Fruit fly (Drosophila melanogaster): ENCODE measurements around the gene Sgt1.
A peak's percentile ranks its signal among the peaks of the same experiment; 100 is the strongest.

Sgt1 gene

dm6 chr3R:8317215-8317614 is 12.1 kb upstream of the Sgt1 start, which contains the start of gene Ctr1B:
Gene Ctr1B, plus strand, starts transcription at chr3R:8317612.
- TF ChIP-seq Vsx2 (GFP tag; optimal IDR thresholded peaks at IDR 0.05; ENCODE audit: partially characterized antibody) (peak; percentile 47), Dif (GFP tag; optimal IDR thresholded peaks at IDR 0.05; ENCODE audit: partially characterized antibody) (peak; percentile 13), CrebA (GFP tag; optimal IDR thresholded peaks at IDR 0.05; ENCODE audit: borderline replicate concordance) (no peak), rgr (GFP tag; optimal IDR thresholded peaks at IDR 0.05) (no peak), ey (GFP tag; optimal IDR thresholded peaks at IDR 0.05) (no peak), sv (GFP tag; optimal IDR thresholded peaks at IDR 0.05) (no peak), Rel (GFP tag; optimal IDR thresholded peaks at IDR 0.05) (no peak), Rel (tag; optimal IDR thresholded peaks at IDR 0.05) (no peak), dl (GFP tag; optimal IDR thresholded peaks at IDR 0.05; ENCODE audit: insufficient read depth in 1 of 2, partially characterized antibody in 2 of 2) (peak in 1 of 2 experiments; percentile 9), lola (GFP tag; optimal IDR thresholded peaks at IDR 0.05) (no peak), CG32264 (GFP tag; optimal IDR thresholded peaks at IDR 0.05) (no peak), Myc (optimal IDR thresholded peaks at IDR 0.05) (no peak), Dfd (GFP tag; optimal IDR thresholded peaks at IDR 0.05) (no peak), fru (GFP tag; optimal IDR thresholded peaks at IDR 0.05) (no peak)

- TF ChIP-seq sage (GFP tag; optimal IDR thresholded peaks at IDR 0.05): no peak
- TF ChIP-seq OdsH (GFP tag; optimal IDR thresholded peaks at IDR 0.05): no peak
- TF ChIP-seq Hnf4 (GFP tag; optimal IDR thresholded peaks at IDR 0.05): no peak
- no peak for TF ChIP-seq Rel (GFP tag; optimal IDR thresholded peaks at IDR 0.05)
- no peak for TF ChIP-seq Rel (tag; optimal IDR thresholded peaks at IDR 0.05)
- TF ChIP-seq foxo (GFP tag; optimal IDR thresholded peaks at IDR 0.05): no peak
- peak; percentile 100 for TF ChIP-seq dl (GFP tag; optimal IDR thresholded peaks at IDR 0.05; ENCODE audit: insufficient read depth in 1 of 2, partially characterized antibody in 2 of 2)
- TF ChIP-seq Myc (optimal IDR thresholded peaks at IDR 0.05): peak; percentile 28
- no peak for TF ChIP-seq h (GFP tag; optimal IDR thresholded peaks at IDR 0.05)
- TF ChIP-seq CrebA (GFP tag; optimal IDR thresholded peaks at IDR 0.05; ENCODE audit: borderline replicate concordance): no peak
- peak; percentile 100 for TF ChIP-seq Dif (GFP tag; optimal IDR thresholded peaks at IDR 0.05; ENCODE audit: partially characterized antibody)
- peak; percentile 100 for TF ChIP-seq Vsx2 (GFP tag; optimal IDR thresholded peaks at IDR 0.05; ENCODE audit: partially characterized antibody)
- no peak for TF ChIP-seq Hr83 (GFP tag; optimal IDR thresholded peaks at IDR 0.05; ENCODE audit: poor library complexity, severe bottlenecking)
These were observed 11.5 kb upstream of the Sgt1 start, which contains the start of gene Coq2 for dm6 chr3R:8316344-8317105. Gene Coq2, minus strand, starts transcription at chr3R:8316543.

dm6 chr3R:8313038-8313437 is 8.0 kb upstream of the Sgt1 start, which contains the start of gene CG7483:
Gene CG7483, plus strand, starts transcription at chr3R:8313208.
- TF ChIP-seq Vsx2 (GFP tag; optimal IDR thresholded peaks at IDR 0.05; ENCODE audit: partially characterized antibody): no peak

- no peak for TF ChIP-seq CG9705 (GFP tag; optimal IDR thresholded peaks at IDR 0.05)
- no peak for TF ChIP-seq Dif (GFP tag; optimal IDR thresholded peaks at IDR 0.05; ENCODE audit: partially characterized antibody)
- TF ChIP-seq usp (GFP tag; optimal IDR thresholded peaks at IDR 0.05): no peak
- no peak for TF ChIP-seq rgr (GFP tag; optimal IDR thresholded peaks at IDR 0.05)
- TF ChIP-seq dl (GFP tag; optimal IDR thresholded peaks at IDR 0.05; ENCODE audit: insufficient read depth in 1 of 2, partially characterized antibody in 2 of 2): no peak
- TF ChIP-seq woc (GFP tag; optimal IDR thresholded peaks at IDR 0.05): no peak
- TF ChIP-seq Hr78 (GFP tag; optimal IDR thresholded peaks at IDR 0.05): no peak
- TF ChIP-seq dmrt93B (GFP tag; optimal IDR thresholded peaks at IDR 0.05): no peak
- TF ChIP-seq Hr83 (GFP tag; optimal IDR thresholded peaks at IDR 0.05; ENCODE audit: poor library complexity, severe bottlenecking): no peak
- TF ChIP-seq N (GFP tag; optimal IDR thresholded peaks at IDR 0.05): no peak
- no peak for TF ChIP-seq CG32264 (GFP tag; optimal IDR thresholded peaks at IDR 0.05)
- no peak for TF ChIP-seq HLH106 (tag; optimal IDR thresholded peaks at IDR 0.05)
- no peak for TF ChIP-seq fru (GFP tag; optimal IDR thresholded peaks at IDR 0.05)
These were observed 7.0 kb upstream of the Sgt1 start, which contains the start of the genes CG11694 and CG11698 for dm6 chr3R:8312037-8312436. Gene CG11694, minus strand, starts transcription at chr3R:8312137. Gene CG11698, plus strand, starts transcription at chr3R:8312188.

dm6 chr3R:8310678-8311077 is 5.6 kb upstream of the Sgt1 start, which contains the start of gene CG11693:
Gene CG11693, minus strand, starts transcription at chr3R:8310778.
- no peak for TF ChIP-seq ey (GFP tag; optimal IDR thresholded peaks at IDR 0.05)

Data from whole organism, wandering third instar larva.